Fruit fly (Drosophila melanogaster): ENCODE measurements around the gene CG46448.

Gene CG46448

dm6 chr2L:2348479-2348878, 43.0 kb upstream of the CG46448 start (continued):
- TF ChIP-seq Mad (GFP tag; optimal IDR thresholded peaks at IDR 0.05) (no peak), Spps (tag; optimal IDR thresholded peaks at IDR 0.05) (no peak), CG12219 (GFP tag; optimal IDR thresholded peaks at IDR 0.05) (no peak), Med (GFP tag) (no peak), nom (GFP tag; optimal IDR thresholded peaks at IDR 0.05) (no peak), CG9876 (GFP tag; optimal IDR thresholded peaks at IDR 0.05) (no peak), slou (GFP tag; optimal IDR thresholded peaks at IDR 0.05) (no peak), stwl (tag; optimal IDR thresholded peaks at IDR 0.05) (no peak), CG1832 (GFP tag; optimal IDR thresholded peaks at IDR 0.05) (no peak), Hr39 (optimal IDR thresholded peaks at IDR 0.05) (no peak), psq (GFP tag; optimal IDR thresholded peaks at IDR 0.05) (no peak), maf-S (GFP tag; optimal IDR thresholded peaks at IDR 0.05) (no peak), CG8924 (tag; optimal IDR thresholded peaks at IDR 0.05) (peak; percentile 38), Dll (GFP tag; IDR thresholded peaks at IDR 0.05; ENCODE audit: partially characterized antibody) (no peak), zfh1 (GFP tag; IDR thresholded peaks at IDR 0.05) (no peak), CG32767 (GFP tag; IDR thresholded peaks at IDR 0.05) (no peak), CG7963 (GFP tag; IDR thresholded peaks at IDR 0.05; ENCODE audit: partially characterized antibody) (no peak), Antp (GFP tag; optimal IDR thresholded peaks at IDR 0.05) (no peak), jumu (GFP tag; optimal IDR thresholded peaks at IDR 0.05) (no peak), CG13123 (GFP tag; optimal IDR thresholded peaks at IDR 0.05) (no peak), D (optimal IDR thresholded peaks at IDR 0.05) (no peak), D (GFP tag; optimal IDR thresholded peaks at IDR 0.05) (no peak), CkIIα-i1 (GFP tag; IDR thresholded peaks at IDR 0.05) (no peak), CTCF (GFP tag; optimal IDR thresholded peaks at IDR 0.05) (no peak), unc-4 (GFP tag; IDR thresholded peaks at IDR 0.05; ENCODE audit: partially characterized antibody) (no peak), CG5953 (GFP tag; IDR thresholded peaks at IDR 0.05) (no peak), lilli (GFP tag; optimal IDR thresholded peaks at IDR 0.05) (peak; percentile 45), knrl (GFP tag; IDR thresholded peaks at IDR 0.05; ENCODE audit: partially characterized antibody) (no peak), CG10565 (GFP tag; optimal IDR thresholded peaks at IDR 0.05) (no peak), Side (GFP tag; optimal IDR thresholded peaks at IDR 0.05) (no peak), CG6854 (GFP tag; optimal IDR thresholded peaks at IDR 0.05) (peak; percentile 39), CG12744 (GFP tag; optimal IDR thresholded peaks at IDR 0.05) (no peak), CG12299 (tag; optimal IDR thresholded peaks at IDR 0.05) (no peak), salm (tag; optimal IDR thresholded peaks at IDR 0.05) (no peak), CG2116 (GFP tag; optimal IDR thresholded peaks at IDR 0.05) (no peak), CG2712 (tag; optimal IDR thresholded peaks at IDR 0.05) (no peak), CG4282 (GFP tag; optimal IDR thresholded peaks at IDR 0.05) (no peak), Ada2b (GFP tag; IDR thresholded peaks at IDR 0.05) (no peak), Xbp1 (GFP tag; optimal IDR thresholded peaks at IDR 0.05) (peak; percentile 17), CG14965 (GFP tag; optimal IDR thresholded peaks at IDR 0.05; ENCODE audit: borderline replicate concordance) (no peak), Bteb2 (GFP tag; optimal IDR thresholded peaks at IDR 0.05) (no peak), stc (GFP tag; IDR thresholded peaks at IDR 0.05) (no peak), pan (optimal IDR thresholded peaks at IDR 0.05) (no peak), pan (GFP tag; optimal IDR thresholded peaks at IDR 0.05 in 1 of 2, IDR thresholded peaks at IDR 0.05 in 1 of 2) (peak in 1 of 2 experiments; percentile 48), Hey (tag; optimal IDR thresholded peaks at IDR 0.05) (no peak), Opbp (GFP tag; IDR thresholded peaks at IDR 0.05; ENCODE audit: partially characterized antibody) (no peak), CG12236 (GFP tag; optimal IDR thresholded peaks at IDR 0.05) (no peak), Dref (GFP tag; IDR thresholded peaks at IDR 0.05) (no peak), CG9817 (tag; optimal IDR thresholded peaks at IDR 0.05) (peak; percentile 50), pfk (GFP tag; optimal IDR thresholded peaks at IDR 0.05) (no peak), Doc2 (GFP tag; IDR thresholded peaks at IDR 0.05) (no peak), CG7839 (tag; optimal IDR thresholded peaks at IDR 0.05) (peak; percentile 60), gsb-n (tag; optimal IDR thresholded peaks at IDR 0.05) (no peak), ap (GFP tag; IDR thresholded peaks at IDR 0.05) (no peak)

Data from whole organism, embryonic.